Fruit fly (Drosophila melanogaster): ENCODE measurements around the gene dos.

dm6 chr3L:2643324-2643723 is 54.1 kb downstream of the dos start, which contains the start of gene CG14949:
- no peak for TF ChIP-seq CTCF (optimal IDR thresholded peaks at IDR 0.05)
- no peak for TF ChIP-seq CG8478 (optimal IDR thresholded peaks at IDR 0.05)

Data from S2 (cell line).